Worm (Caenorhabditis elegans): ENCODE data around the gene srh-282.

srh-282 gene

ce11 chrIV:274185-274584 is 986 bp upstream of the srh-282 start, which contains the start of gene sma-10:
Gene sma-10 (plus strand): TSS chrIV:274420.
- peak; percentile 63 for TF ChIP-seq blmp-1 (tag; optimal IDR thresholded peaks at IDR 0.05)
- peak; percentile 67 for TF ChIP-seq nhr-90 (tag; optimal IDR thresholded peaks at IDR 0.05; ENCODE audit: poor library complexity)
- no peak for TF ChIP-seq snpc-4 (tag; optimal IDR thresholded peaks at IDR 0.05)
- TF ChIP-seq nhr-20 (tag; optimal IDR thresholded peaks at IDR 0.05) = peak; percentile 68
- TF ChIP-seq nhr-19 (GFP tag; conservative IDR thresholded peaks at IDR 0.05) = peak; percentile 24; the same call in 1 of the 2 replicates
- no peak for TF ChIP-seq unc-62 (GFP tag; optimal IDR thresholded peaks at IDR 0.05)
- TF ChIP-seq nhr-237 (tag; optimal IDR thresholded peaks at IDR 0.05) = no peak
- no peak for TF ChIP-seq fkh-8 (tag; optimal IDR thresholded peaks at IDR 0.05)
- TF ChIP-seq mdl-1 (tag; optimal IDR thresholded peaks at IDR 0.05) = peak in 1 of 2 experiments; percentile 56
- no peak for TF ChIP-seq efl-3 (GFP tag; optimal IDR thresholded peaks at IDR 0.05)
- TF ChIP-seq efl-1 (optimal IDR thresholded peaks at IDR 0.05) = peak in 1 of 2 experiments; percentile 22
- TF ChIP-seq efl-1 (GFP tag; optimal IDR thresholded peaks at IDR 0.05 in 1 of 2) = peak in 1 of 2 experiments; percentile 32
- peak; percentile 31 for TF ChIP-seq nhr-77 (tag; optimal IDR thresholded peaks at IDR 0.05)
- TF ChIP-seq F16B12.6 (tag; optimal IDR thresholded peaks at IDR 0.05) = no peak
- peak; percentile 35 for TF ChIP-seq jun-1 (tag; optimal IDR thresholded peaks at IDR 0.05)
- peak in 1 of 2 experiments; percentile 72 for TF ChIP-seq lin-35 (GFP tag; optimal IDR thresholded peaks at IDR 0.05)
- TF ChIP-seq snu-23 (GFP tag; optimal IDR thresholded peaks at IDR 0.05) = peak; percentile 55
- TF ChIP-seq tbx-2 (tag; optimal IDR thresholded peaks at IDR 0.05) = peak; percentile 1
- TF ChIP-seq lin-14 (GFP tag; optimal IDR thresholded peaks at IDR 0.05) = peak; percentile 68
- peak; percentile 91 for TF ChIP-seq elt-2 (tag; optimal IDR thresholded peaks at IDR 0.05)
- no peak for TF ChIP-seq grh-1 (GFP tag; IDR thresholded peaks at IDR 0.05)
- peak in 4 of 6 experiments; percentile 23 to 91 (median 56) for TF ChIP-seq elt-3 (tag; optimal IDR thresholded peaks at IDR 0.05)
- peak in 2 of 3 experiments; percentile 7 to 21 for TF ChIP-seq dpl-1 (GFP tag; optimal IDR thresholded peaks at IDR 0.05)
- TF ChIP-seq pqm-1 (tag; optimal IDR thresholded peaks at IDR 0.05) = peak; percentile 71
- peak; percentile 28 for TF ChIP-seq mep-1 (tag; optimal IDR thresholded peaks at IDR 0.05)
- peak; percentile 9 for TF ChIP-seq nhr-85 (tag)
- no peak for TF ChIP-seq lin-15B (tag; optimal IDR thresholded peaks at IDR 0.05)
- peak; percentile 61 for TF ChIP-seq nhr-71 (tag; optimal IDR thresholded peaks at IDR 0.05)
- peak in 1 of 2 experiments; percentile 62 for TF ChIP-seq lsy-2 (tag; optimal IDR thresholded peaks at IDR 0.05)
- TF ChIP-seq fkh-10 (GFP tag; optimal IDR thresholded peaks at IDR 0.05) = no peak

- TF ChIP-seq dsc-1 (tag; optimal IDR thresholded peaks at IDR 0.05) (no peak), C16A3.4 (tag; optimal IDR thresholded peaks at IDR 0.05) (no peak), egl-13 (tag; optimal IDR thresholded peaks at IDR 0.05) (no peak), ceh-82 (tag; optimal IDR thresholded peaks at IDR 0.05) (no peak)
Measured at ce11 chrIV:269107-269506, 4.1 kb downstream of the srh-282 start, which contains the start of gene T21D12.11. Gene T21D12.11 (plus strand): TSS chrIV:269407.

- TF ChIP-seq tbx-2 (tag; optimal IDR thresholded peaks at IDR 0.05) (no peak), nhr-77 (tag; optimal IDR thresholded peaks at IDR 0.05) (no peak), lin-39 (tag; optimal IDR thresholded peaks at IDR 0.05) (no peak)
Measured at ce11 chrIV:266148-266547, 7.1 kb downstream of the srh-282 start, which contains the start of gene T21D12.12. Gene T21D12.12 (plus strand): TSS chrIV:266448.

- TF ChIP-seq lin-14 (GFP tag; optimal IDR thresholded peaks at IDR 0.05) (peak; percentile 77), nhr-85 (tag) (no peak), egl-27 (tag; optimal IDR thresholded peaks at IDR 0.05) (no peak), blmp-1 (tag; optimal IDR thresholded peaks at IDR 0.05) (no peak), nhr-47 (tag; optimal IDR thresholded peaks at IDR 0.05) (no peak), dsc-1 (tag; optimal IDR thresholded peaks at IDR 0.05) (peak; percentile 58), lsy-2 (tag; optimal IDR thresholded peaks at IDR 0.05) (peak in 1 of 2 experiments; percentile 23), tlp-1 (tag; optimal IDR thresholded peaks at IDR 0.05) (no peak), nhr-19 (GFP tag; conservative IDR thresholded peaks at IDR 0.05) (no peak), grh-1 (GFP tag; IDR thresholded peaks at IDR 0.05) (no peak), sup-37 (GFP tag; optimal IDR thresholded peaks at IDR 0.05) (no peak), pqm-1 (tag; optimal IDR thresholded peaks at IDR 0.05) (no peak), tbx-2 (tag; optimal IDR thresholded peaks at IDR 0.05) (no peak), snpc-4 (tag; optimal IDR thresholded peaks at IDR 0.05) (no peak), lin-39 (tag; optimal IDR thresholded peaks at IDR 0.05) (no peak), unc-86 (tag; optimal IDR thresholded peaks at IDR 0.05) (no peak), fkh-8 (tag; optimal IDR thresholded peaks at IDR 0.05) (no peak), nhr-28 (tag; optimal IDR thresholded peaks at IDR 0.05) (no peak), mep-1 (tag; optimal IDR thresholded peaks at IDR 0.05) (peak; percentile 59), hlh-4 (tag; optimal IDR thresholded peaks at IDR 0.05) (no peak), jun-1 (tag; optimal IDR thresholded peaks at IDR 0.05) (no peak), nhr-12 (tag; optimal IDR thresholded peaks at IDR 0.05) (no peak), C34B4.2 (tag; optimal IDR thresholded peaks at IDR 0.05) (no peak), snu-23 (GFP tag; optimal IDR thresholded peaks at IDR 0.05) (peak; percentile 58), pax-3 (tag; optimal IDR thresholded peaks at IDR 0.05) (no peak)
Measured at ce11 chrIV:264182-264709, 9.0 kb downstream of the srh-282 start, which contains the start of gene pat-6. Gene pat-6 (minus strand): TSS chrIV:264232.

Measured in whole organism, L1 larva.